Worm (Caenorhabditis elegans): ENCODE results near the gene erd-2.1.

The erd-2.1 gene

ce11 chrX:10147236-10147635 lies 11.4 kb downstream of the erd-2.1 start:
- TF ChIP-seq lsy-2 (tag; optimal IDR thresholded peaks at IDR 0.05), result no peak
- TF ChIP-seq unc-62 (GFP tag; optimal IDR thresholded peaks at IDR 0.05), result peak; percentile 45

- TF ChIP-seq pha-4 (tag; optimal IDR thresholded peaks at IDR 0.05) (peak; percentile 85), blmp-1 (tag; optimal IDR thresholded peaks at IDR 0.05) (peak; percentile 33), sem-2 (GFP tag; optimal IDR thresholded peaks at IDR 0.05) (no peak), drap-1 (GFP tag; optimal IDR thresholded peaks at IDR 0.05) (peak; percentile 65), tbx-8 (GFP tag; optimal IDR thresholded peaks at IDR 0.05) (no peak), hlh-1 (tag; optimal IDR thresholded peaks at IDR 0.05) (peak; percentile 3), unc-120 (tag; optimal IDR thresholded peaks at IDR 0.05; ENCODE audit: poor library complexity, severe bottlenecking) (peak; percentile 89), ceh-39 (tag; optimal IDR thresholded peaks at IDR 0.05) (no peak), lin-13 (tag; optimal IDR thresholded peaks at IDR 0.05) (no peak), ceh-43 (GFP tag; optimal IDR thresholded peaks at IDR 0.05) (peak; percentile 20), nhr-28 (tag; optimal IDR thresholded peaks at IDR 0.05) (no peak), sptf-1 (tag; optimal IDR thresholded peaks at IDR 0.05) (peak; percentile 81), unc-62 (GFP tag; optimal IDR thresholded peaks at IDR 0.05) (peak; percentile 95), flh-1 (GFP tag; optimal IDR thresholded peaks at IDR 0.05) (no peak), nhr-237 (tag; optimal IDR thresholded peaks at IDR 0.05) (no peak), unc-39 (tag; optimal IDR thresholded peaks at IDR 0.05) (peak; percentile 34), lin-32 (GFP tag; optimal IDR thresholded peaks at IDR 0.05) (peak; percentile 47), mep-1 (tag; optimal IDR thresholded peaks at IDR 0.05) (peak; percentile 72), M03D4.4 (tag; optimal IDR thresholded peaks at IDR 0.05) (peak; percentile 63), nhr-12 (tag; optimal IDR thresholded peaks at IDR 0.05) (no peak), ces-1 (GFP tag; optimal IDR thresholded peaks at IDR 0.05) (peak; percentile 97), mab-5 (tag; optimal IDR thresholded peaks at IDR 0.05) (no peak), mls-2 (tag; optimal IDR thresholded peaks at IDR 0.05) (peak; percentile 93), ceh-83 (GFP tag; optimal IDR thresholded peaks at IDR 0.05) (no peak), cnd-1 (tag; optimal IDR thresholded peaks at IDR 0.05) (peak; percentile 77), elt-1 (tag; optimal IDR thresholded peaks at IDR 0.05; ENCODE audit: borderline replicate concordance, insufficient read depth) (peak; percentile 2), elt-3 (tag; optimal IDR thresholded peaks at IDR 0.05) (no peak), snpc-4 (tag; optimal IDR thresholded peaks at IDR 0.05) (no peak), lsy-2 (tag; optimal IDR thresholded peaks at IDR 0.05) (peak; percentile 47), nhr-2 (tag; optimal IDR thresholded peaks at IDR 0.05) (no peak), zip-8 (tag; optimal IDR thresholded peaks at IDR 0.05) (no peak), bed-3 (GFP tag; optimal IDR thresholded peaks at IDR 0.05) (no peak), ham-2 (GFP tag; optimal IDR thresholded peaks at IDR 0.05) (peak; percentile 82), nhr-76 (tag; optimal IDR thresholded peaks at IDR 0.05) (no peak), ztf-11 (tag; optimal IDR thresholded peaks at IDR 0.05) (peak; percentile 74)
Measured at ce11 chrX:10146592-10146991, 12.0 kb downstream of the erd-2.1 start, which contains the start of gene unc-115. Gene unc-115 (plus strand): TSS chrX:10146892.

ce11 chrX:10145011-10145410 lies 13.6 kb downstream of the erd-2.1 start:
- TF ChIP-seq bed-3 (GFP tag; optimal IDR thresholded peaks at IDR 0.05), result peak; percentile 25
- peak; percentile 21 for TF ChIP-seq mls-2 (tag; optimal IDR thresholded peaks at IDR 0.05)
- peak; percentile 28 for TF ChIP-seq ceh-43 (GFP tag; optimal IDR thresholded peaks at IDR 0.05)
- TF ChIP-seq M03D4.4 (tag; optimal IDR thresholded peaks at IDR 0.05), result no peak
- TF ChIP-seq zip-8 (tag; optimal IDR thresholded peaks at IDR 0.05), result no peak
- peak; percentile 76 for TF ChIP-seq sptf-1 (tag; optimal IDR thresholded peaks at IDR 0.05)
- TF ChIP-seq unc-120 (tag; optimal IDR thresholded peaks at IDR 0.05; ENCODE audit: poor library complexity, severe bottlenecking), result peak; percentile 65

ce11 chrX:10141963-10142431 lies 16.6 kb downstream of the erd-2.1 start, which contains the start of gene oac-14:
Gene oac-14 (minus strand): TSS chrX:10142013.
- TF ChIP-seq lsy-2 (tag; optimal IDR thresholded peaks at IDR 0.05) (no peak), ceh-83 (GFP tag; optimal IDR thresholded peaks at IDR 0.05) (no peak), unc-62 (GFP tag; optimal IDR thresholded peaks at IDR 0.05) (no peak), snpc-4 (tag; optimal IDR thresholded peaks at IDR 0.05) (no peak), nhr-28 (tag; optimal IDR thresholded peaks at IDR 0.05) (no peak), hlh-1 (tag; optimal IDR thresholded peaks at IDR 0.05) (no peak), elt-3 (tag; optimal IDR thresholded peaks at IDR 0.05) (no peak), lin-32 (GFP tag; optimal IDR thresholded peaks at IDR 0.05) (no peak), ztf-11 (tag; optimal IDR thresholded peaks at IDR 0.05) (no peak), mab-5 (tag; optimal IDR thresholded peaks at IDR 0.05) (no peak), flh-1 (GFP tag; optimal IDR thresholded peaks at IDR 0.05) (no peak), unc-39 (tag; optimal IDR thresholded peaks at IDR 0.05) (no peak)

Measured in whole organism, mixed stage, embryonic.